Worm (Caenorhabditis elegans) whole organism, midembryonic: ENCODE measurements around the gene bath-42.

Experiments used
- T22C8.4 ChIP-seq: fragments of 200-800 bp; sonication (Bioruptor generic); IDR thresholded peaks from 2 replicates; pipeline ENCODE4 v1.3.6; 2022; ENCODE audit warnings: missing genetic modification characterization, missing compliant biosample characterization
- cog-1 ChIP-seq: sonication (generic microtip); optimal IDR thresholded peaks from 2 replicates; lab custom pipeline; 2016; ENCODE audit warnings: missing genetic modification characterization, missing compliant biosample characterization
- flt-1 ChIP-seq: fragments of 200-800 bp; sonication (Bioruptor generic); IDR thresholded peaks from 2 replicates; pipeline ENCODE4 v1.3.6; 2022; ENCODE audit warnings: missing genetic modification characterization, missing compliant biosample characterization
- klf-2 ChIP-seq: fragments of 200-800 bp; sonication (Bioruptor generic); conservative IDR thresholded peaks from 2 replicates; pipeline ENCODE4 v1.3.6; 2022; ENCODE audit warnings: missing genetic modification reagents, missing genetic modification characterization, missing compliant biosample characterization
- med-1 ChIP-seq: sonication (generic microtip); optimal IDR thresholded peaks from 2 replicates; lab custom pipeline; 2017; ENCODE audit warnings: missing genetic modification characterization, mild to moderate bottlenecking, missing compliant biosample characterization, antibody characterized with exemption, missing genetic modification reagents; ENCODE audit not compliant: insufficient read depth
- ref-1 ChIP-seq: fragments of 200-800 bp; sonication (Bioruptor generic); conservative IDR thresholded peaks from 2 replicates; pipeline ENCODE4 v1.3.6; 2022; ENCODE audit warnings: missing genetic modification reagents, missing genetic modification characterization, missing compliant biosample characterization
- tab-1 ChIP-seq: fragments of 200-800 bp; sonication (Bioruptor generic); IDR thresholded peaks from 2 replicates; pipeline ENCODE4 v1.3.6; 2022; ENCODE audit warnings: missing genetic modification characterization, missing compliant biosample characterization
- ztf-23 ChIP-seq: fragments of 200-800 bp; sonication (Bioruptor generic); IDR thresholded peaks from 2 replicates; pipeline ENCODE4 v1.3.6; 2022; ENCODE audit warnings: missing genetic modification reagents, missing genetic modification characterization, missing compliant biosample characterization
- ztf-29 ChIP-seq: fragments of 200-800 bp; sonication (Bioruptor generic); IDR thresholded peaks from 2 replicates; pipeline ENCODE4 v1.3.6; 2022; ENCODE audit warnings: missing genetic modification reagents, missing genetic modification characterization, missing compliant biosample characterization

bath-42 gene

ce11 chrIII:8182573-8182972 is 19.4 kb upstream of the bath-42 start:
- TF ChIP-seq flt-1 (GFP tag; lab: Robert Waterston, UW) (no peak), ztf-23 (no peak), cog-1 (tag; lab: Kevin White, UChicago) (no peak), klf-2 (no peak), tab-1 (GFP tag; lab: Robert Waterston, UW) (no peak), ref-1 (no peak), T22C8.4 (GFP tag; lab: Robert Waterston, UW) (no peak), ztf-29 (no peak), med-1 (GFP tag; lab: Kevin White, UChicago) (no peak)

- no peak for TF ChIP-seq cog-1 (tag; lab: Kevin White, UChicago)
- TF ChIP-seq ztf-23 = no peak
- TF ChIP-seq med-1 (GFP tag; lab: Kevin White, UChicago) = no peak
- TF ChIP-seq tab-1 (GFP tag; lab: Robert Waterston, UW) = no peak
- no peak for TF ChIP-seq ref-1
- no peak for TF ChIP-seq flt-1 (GFP tag; lab: Robert Waterston, UW)
- TF ChIP-seq klf-2 = no peak
- no peak for TF ChIP-seq T22C8.4 (GFP tag; lab: Robert Waterston, UW)
- no peak for TF ChIP-seq ztf-29
These were observed 18.4 kb upstream of the bath-42 start, which contains the start of gene spc-2 for ce11 chrIII:8181581-8181980. spc-2 (plus strand) TSS chrIII:8181881.

ce11 chrIII:8178924-8179323 is 15.7 kb upstream of the bath-42 start, which contains the start of gene C50C3.5:
C50C3.5 (plus strand) TSS chrIII:8179224.
- TF ChIP-seq ref-1 = no peak
- TF ChIP-seq med-1 (GFP tag; lab: Kevin White, UChicago) = no peak
- no peak for TF ChIP-seq T22C8.4 (GFP tag; lab: Robert Waterston, UW)
- no peak for TF ChIP-seq klf-2
- no peak for TF ChIP-seq ztf-29
- no peak for TF ChIP-seq ztf-23
- no peak for TF ChIP-seq tab-1 (GFP tag; lab: Robert Waterston, UW)
- TF ChIP-seq cog-1 (tag; lab: Kevin White, UChicago) = no peak
- no peak for TF ChIP-seq flt-1 (GFP tag; lab: Robert Waterston, UW)

- no peak for TF ChIP-seq klf-2
- no peak for TF ChIP-seq T22C8.4 (GFP tag; lab: Robert Waterston, UW)
- no peak for TF ChIP-seq med-1 (GFP tag; lab: Kevin White, UChicago)
- no peak for TF ChIP-seq tab-1 (GFP tag; lab: Robert Waterston, UW)
- TF ChIP-seq ztf-29 = no peak
- no peak for TF ChIP-seq ref-1
- no peak for TF ChIP-seq ztf-23
- no peak for TF ChIP-seq flt-1 (GFP tag; lab: Robert Waterston, UW)
- no peak for TF ChIP-seq cog-1 (tag; lab: Kevin White, UChicago)
These were observed 13.1 kb upstream of the bath-42 start, which contains the start of gene C50C3.12 for ce11 chrIII:8176265-8176664. C50C3.12 (plus strand) TSS chrIII:8176565.

ce11 chrIII:8175263-8175662 is 12.1 kb upstream of the bath-42 start:
- TF ChIP-seq ztf-29 (no peak), med-1 (GFP tag; lab: Kevin White, UChicago) (no peak), klf-2 (no peak), cog-1 (tag; lab: Kevin White, UChicago) (no peak), ztf-23 (no peak), tab-1 (GFP tag; lab: Robert Waterston, UW) (no peak), T22C8.4 (GFP tag; lab: Robert Waterston, UW) (no peak), ref-1 (no peak), flt-1 (GFP tag; lab: Robert Waterston, UW) (no peak)

- TF ChIP-seq ref-1 (no peak), T22C8.4 (GFP tag; lab: Robert Waterston, UW) (no peak), cog-1 (tag; lab: Kevin White, UChicago) (no peak), flt-1 (GFP tag; lab: Robert Waterston, UW) (no peak), klf-2 (no peak), ztf-23 (no peak), med-1 (GFP tag; lab: Kevin White, UChicago) (no peak), tab-1 (GFP tag; lab: Robert Waterston, UW) (no peak), ztf-29 (no peak)
These were observed 9.5 kb upstream of the bath-42 start for ce11 chrIII:8172609-8173133.

- no peak for TF ChIP-seq ref-1
- TF ChIP-seq tab-1 (GFP tag; lab: Robert Waterston, UW) = no peak
- TF ChIP-seq klf-2 = no peak
- TF ChIP-seq T22C8.4 (GFP tag; lab: Robert Waterston, UW) = no peak
- no peak for TF ChIP-seq ztf-29
- TF ChIP-seq cog-1 (tag; lab: Kevin White, UChicago) = no peak
- TF ChIP-seq med-1 (GFP tag; lab: Kevin White, UChicago) = no peak
- TF ChIP-seq ztf-23 = no peak
- no peak for TF ChIP-seq flt-1 (GFP tag; lab: Robert Waterston, UW)
These were observed 1.6 kb upstream of the bath-42 start for ce11 chrIII:8164771-8165170.

- no peak for TF ChIP-seq klf-2
- TF ChIP-seq T22C8.4 (GFP tag; lab: Robert Waterston, UW) = peak; percentile 92
- no peak; the same call in 1 of the 2 replicates for TF ChIP-seq ztf-23
- TF ChIP-seq ref-1 = no peak
- TF ChIP-seq tab-1 (GFP tag; lab: Robert Waterston, UW) = no peak
- TF ChIP-seq med-1 (GFP tag; lab: Kevin White, UChicago) = no peak
- TF ChIP-seq flt-1 (GFP tag; lab: Robert Waterston, UW) = peak; percentile 74
- TF ChIP-seq ztf-29 = no peak
- peak; percentile 42 for TF ChIP-seq cog-1 (tag; lab: Kevin White, UChicago)
These were observed 723 bp upstream of the bath-42 start, which contains the start of gene prp-8 for ce11 chrIII:8163788-8164423. prp-8 (plus strand) TSS chrIII:8164373.

ce11 chrIII:8161238-8161637 is 1.9 kb downstream of the bath-42 start, which contains the start of gene inpp-5K:
inpp-5K (minus strand) TSS chrIII:8161338.
- TF ChIP-seq ztf-29 = no peak
- TF ChIP-seq ztf-23 = no peak
- no peak for TF ChIP-seq klf-2
- no peak for TF ChIP-seq flt-1 (GFP tag; lab: Robert Waterston, UW)
- no peak for TF ChIP-seq tab-1 (GFP tag; lab: Robert Waterston, UW)
- no peak for TF ChIP-seq T22C8.4 (GFP tag; lab: Robert Waterston, UW)
- TF ChIP-seq cog-1 (tag; lab: Kevin White, UChicago) = no peak
- TF ChIP-seq med-1 (GFP tag; lab: Kevin White, UChicago) = no peak
- TF ChIP-seq ref-1 = no peak
